Worm (Caenorhabditis elegans) whole organism, L4 larva: ENCODE data around the gene trx-1.
A peak's percentile ranks its signal among the peaks of the same experiment; 100 is the strongest.

ENCODE experiments used
- D1046.2 ChIP-seq: fragments of 200-800 bp; sonication (Bioruptor generic); IDR thresholded peaks from 2 replicates; pipeline ENCODE4 v1.3.6; 2022; ENCODE audit warnings: missing genetic modification characterization, missing compliant biosample characterization
- F26F4.8 ChIP-seq: fragments of 200-800 bp; sonication (Bioruptor generic); conservative IDR thresholded peaks from 2 replicates; pipeline ENCODE4 v1.3.6; 2022; ENCODE audit warnings: missing genetic modification characterization, missing compliant biosample characterization
- F44E2.7 ChIP-seq: fragments of 200-800 bp; sonication (Bioruptor generic); IDR thresholded peaks from 2 replicates; pipeline ENCODE4 v2.1.2; 2022; ENCODE audit warnings: missing genetic modification characterization, missing compliant biosample characterization
- F49E8.2 ChIP-seq: sonication (generic microtip); optimal IDR thresholded peaks from 2 replicates; lab custom pipeline; 2016; ENCODE audit warnings: missing compliant biosample characterization, mild to moderate bottlenecking, missing genetic modification characterization, borderline replicate concordance
- T26A8.4 ChIP-seq: fragments of 200-800 bp; sonication (Bioruptor generic); IDR thresholded peaks from 2 replicates; pipeline ENCODE4 v1.3.6; 2022; ENCODE audit warnings: missing genetic modification characterization, missing compliant biosample characterization
- Y75B8A.6 ChIP-seq: fragments of 200-800 bp; sonication (Bioruptor generic); IDR thresholded peaks from 2 replicates; pipeline ENCODE4 v1.3.6; 2022; ENCODE audit warnings: missing genetic modification reagents, missing genetic modification characterization, missing compliant biosample characterization
- ZK337.2 ChIP-seq: fragments of 200-800 bp; sonication (Bioruptor generic); IDR thresholded peaks from 2 replicates; pipeline ENCODE4 v1.3.6; 2022; ENCODE audit warnings: missing genetic modification reagents, missing genetic modification characterization, missing compliant biosample characterization
- aha-1 ChIP-seq: fragments of 150-350 bp; peaks from one replicate; lab custom pipeline; 2014; ENCODE audit warnings: missing biosample characterization, missing genetic modification characterization
- aly-2 ChIP-seq: sonication (generic microtip); optimal IDR thresholded peaks from 2 replicates; lab custom pipeline; 2018; ENCODE audit warnings: missing biosample characterization, missing genetic modification characterization
- ama-1 ChIP-seq: fragments of 150-350 bp; optimal IDR thresholded peaks from 2 replicates; lab custom pipeline; 2014; ENCODE audit warnings: inconsistent platforms, mixed read lengths
- arid-1 ChIP-seq: fragments of 200-800 bp; sonication (Bioruptor generic); conservative IDR thresholded peaks from 2 replicates; pipeline ENCODE4 v1.3.6; 2022; ENCODE audit warnings: missing genetic modification reagents, missing genetic modification characterization, missing compliant biosample characterization
- ctbp-1 ChIP-seq: fragments of 200-800 bp; sonication (Bioruptor generic); IDR thresholded peaks from 2 replicates; pipeline ENCODE4 v1.3.6; 2022; ENCODE audit warnings: missing genetic modification reagents, missing genetic modification characterization, missing compliant biosample characterization
- daf-12 ChIP-seq: fragments of 150-350 bp; optimal IDR thresholded peaks from 2 replicates; lab custom pipeline; 2014; ENCODE audit warnings: missing biosample characterization, missing genetic modification reagents, missing genetic modification characterization
- daf-16 ChIP-seq, 3 experiments: sonication (generic microtip); optimal IDR thresholded peaks; 2 replicates each; lab custom pipeline; 2016 to 2017; ENCODE audit warnings: missing genetic modification characterization in 3 of 3, missing genetic modification reagents in 3 of 3, mild to moderate bottlenecking in 2 of 3, missing compliant biosample characterization in 2 of 3, missing biosample characterization in 1 of 3, moderate library complexity in 1 of 3
- daf-8 ChIP-seq: fragments of 200-800 bp; sonication (Bioruptor generic); IDR thresholded peaks from 2 replicates; pipeline ENCODE4 v1.3.6; 2022; ENCODE audit warnings: missing genetic modification characterization, missing compliant biosample characterization
- dmd-9 ChIP-seq: fragments of 200-800 bp; sonication (Bioruptor generic); IDR thresholded peaks from 2 replicates; pipeline ENCODE4 v1.3.6; 2022; ENCODE audit warnings: missing genetic modification reagents, missing genetic modification characterization, missing compliant biosample characterization
- dpl-1 ChIP-seq: fragments of 150-350 bp; optimal IDR thresholded peaks from 2 replicates; lab custom pipeline; 2014; ENCODE audit warnings: missing biosample characterization, missing genetic modification reagents, missing genetic modification characterization
- duxl-1 ChIP-seq: sonication (generic microtip); optimal IDR thresholded peaks from 2 replicates; lab custom pipeline; 2016; ENCODE audit warnings: mild to moderate bottlenecking, missing genetic modification characterization, moderate library complexity, missing compliant biosample characterization; ENCODE audit not compliant: poor library complexity
- egl-43 ChIP-seq: fragments of 200-800 bp; sonication (Bioruptor generic); IDR thresholded peaks from 2 replicates; pipeline ENCODE4 v1.3.6; 2022; ENCODE audit warnings: missing genetic modification reagents, missing genetic modification characterization, missing compliant biosample characterization
- hif-1 ChIP-seq, 2 experiments: sonication (generic microtip); optimal IDR thresholded peaks; 2 replicates each; lab custom pipeline; 2016 to 2017; ENCODE audit warnings: missing compliant biosample characterization in 2 of 2, missing genetic modification characterization in 2 of 2, missing genetic modification reagents in 2 of 2, missing genotype in 2 of 2, mild to moderate bottlenecking in 1 of 2
- hmg-1.1 ChIP-seq: fragments of 200-800 bp; sonication (Bioruptor generic); IDR thresholded peaks from 2 replicates; pipeline ENCODE4 v1.3.6; 2022; ENCODE audit warnings: missing genetic modification reagents, missing genetic modification characterization, missing compliant biosample characterization
- lin-13 ChIP-seq: fragments of 150-350 bp; optimal IDR thresholded peaks from 2 replicates; lab custom pipeline; 2014; ENCODE audit warnings: missing biosample characterization, missing genetic modification reagents, missing genetic modification characterization
- lir-3 ChIP-seq: sonication (generic microtip); optimal IDR thresholded peaks from 2 replicates; lab custom pipeline; 2016; ENCODE audit warnings: mild to moderate bottlenecking, missing genetic modification characterization, missing compliant biosample characterization
- mep-1 ChIP-seq: fragments of 150-350 bp; sonication (generic microtip); optimal IDR thresholded peaks from 3 replicates; lab custom pipeline; 2014; ENCODE audit warnings: missing biosample characterization, missing genetic modification characterization
- mxl-3 ChIP-seq: fragments of 200-800 bp; sonication (Bioruptor generic); optimal IDR thresholded peaks from 2 replicates; lab custom pipeline; 2018; ENCODE audit warnings: mild to moderate bottlenecking, missing genetic modification characterization, missing compliant biosample characterization
- nhr-10 ChIP-seq: fragments of 150-350 bp; optimal IDR thresholded peaks from 2 replicates; lab custom pipeline; 2014; ENCODE audit warnings: missing biosample characterization, missing genetic modification characterization
- nhr-25 ChIP-seq: sonication (generic microtip); optimal IDR thresholded peaks from 2 replicates; lab custom pipeline; 2017; ENCODE audit warnings: missing genetic modification characterization, mild to moderate bottlenecking, missing compliant biosample characterization, antibody characterized with exemption, moderate library complexity, borderline replicate concordance; ENCODE audit not compliant: insufficient read depth
- nhr-77 ChIP-seq: fragments of 150-350 bp; optimal IDR thresholded peaks from 2 replicates; lab custom pipeline; 2014; ENCODE audit warnings: missing biosample characterization, missing genetic modification characterization
- pqm-1 ChIP-seq: sonication (generic microtip); optimal IDR thresholded peaks from 2 replicates; lab custom pipeline; 2017; ENCODE audit warnings: missing biosample characterization, missing genetic modification characterization
- snpc-1.2 ChIP-seq: fragments of 200-800 bp; sonication (Bioruptor generic); IDR thresholded peaks from 2 replicates; pipeline ENCODE4 v1.3.6; 2022; ENCODE audit warnings: missing genetic modification reagents, missing genetic modification characterization, missing compliant biosample characterization
- tag-97 ChIP-seq: fragments of 200-800 bp; sonication (Bioruptor generic); IDR thresholded peaks from 2 replicates; pipeline ENCODE4 v1.3.6; 2022; ENCODE audit warnings: missing genetic modification characterization, missing compliant biosample characterization
- unc-39 ChIP-seq: sonication (generic microtip); optimal IDR thresholded peaks from 2 replicates; lab custom pipeline; 2017; ENCODE audit warnings: missing biosample characterization, missing genetic modification characterization
- unc-62 ChIP-seq, 3 experiments: fragments of 150-350 bp in 1 of 3; sonication (generic microtip); optimal IDR thresholded peaks in 2 of 3; peaks in 1 of 3; 1 replicate in 1 of 3; 2 replicates in 2 of 3; lab custom pipeline; 2014 to 2017; ENCODE audit warnings: missing biosample characterization in 3 of 3, missing genetic modification characterization in 3 of 3, missing genetic modification reagents in 3 of 3, missing genotype in 1 of 3
- zip-2 ChIP-seq: fragments of 150-350 bp; optimal IDR thresholded peaks from 2 replicates; lab custom pipeline; 2014; ENCODE audit warnings: missing biosample characterization, missing genetic modification characterization
- ztf-11 ChIP-seq: fragments of 150-350 bp; optimal IDR thresholded peaks from 2 replicates; lab custom pipeline; 2014; ENCODE audit warnings: missing biosample characterization, missing genetic modification characterization

The trx-1 gene

DNA sequence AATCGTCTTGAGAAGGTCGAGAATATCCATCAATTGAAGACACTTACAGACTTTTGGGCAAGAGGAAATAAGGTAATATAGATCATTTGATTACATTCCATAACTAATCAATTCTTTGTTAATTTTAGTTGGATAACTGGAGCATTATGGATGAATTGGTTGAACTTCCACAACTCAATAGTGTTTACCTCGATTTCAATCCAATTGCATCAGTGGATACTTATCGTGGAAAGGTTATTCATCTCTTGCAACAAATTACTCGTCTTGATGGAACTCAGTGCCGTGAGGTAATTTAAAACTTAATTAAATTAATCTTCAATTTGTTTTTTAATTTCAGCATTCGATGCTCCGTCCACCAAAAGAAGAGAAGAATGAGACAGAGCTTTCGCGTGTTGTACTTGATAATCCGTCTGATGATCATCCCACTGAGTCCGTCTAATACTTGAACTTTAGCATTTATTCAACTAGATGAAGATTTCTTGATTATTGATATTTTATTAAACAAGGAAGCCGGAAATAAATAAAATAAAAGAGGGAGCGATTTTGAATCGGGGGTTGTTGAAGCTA, 20.1 kb upstream of the trx-1 start (continued):
- no peak for TF ChIP-seq egl-43
- TF ChIP-seq lir-3 (tag; lab: Kevin White, UChicago): no peak
- TF ChIP-seq ctbp-1 (GFP tag; lab: Robert Waterston, UW): no peak
- TF ChIP-seq daf-8 (GFP tag; lab: Robert Waterston, UW): no peak
- TF ChIP-seq tag-97 (GFP tag; lab: Robert Waterston, UW): no peak
- TF ChIP-seq arid-1 (GFP tag; lab: Robert Waterston, UW): 0 out of 2 replicates have a peak, but pooled peaks have one; percentile 23
- peak; percentile 63 for TF ChIP-seq ama-1 (lab: Kevin White, UChicago)
- no peak for TF ChIP-seq snpc-1.2
- TF ChIP-seq F26F4.8 (GFP tag; lab: Robert Waterston, UW): no peak
- TF ChIP-seq F49E8.2 (tag; lab: Kevin White, UChicago): no peak
- TF ChIP-seq D1046.2 (GFP tag; lab: Robert Waterston, UW): peak; percentile 47; the same call in 1 of the 2 replicates
- no peak for TF ChIP-seq daf-16 (GFP tag; optimal IDR thresholded peaks at IDR 0.05; lab: Kevin White, UChicago)
- peak; percentile 27 for TF ChIP-seq daf-16 (tag; optimal IDR thresholded peaks at IDR 0.05; lab: Kevin White, UChicago)
- TF ChIP-seq lin-13 (GFP tag; lab: Kevin White, UChicago): no peak
- TF ChIP-seq ZK337.2 (GFP tag; lab: Robert Waterston, UW): no peak
- no peak for TF ChIP-seq ztf-11 (tag; lab: Kevin White, UChicago)
- TF ChIP-seq zip-2 (tag; lab: Kevin White, UChicago): no peak
- no peak for TF ChIP-seq F44E2.7 (GFP tag; lab: Robert Waterston, UW)
- no peak for TF ChIP-seq daf-12 (tag; lab: Kevin White, UChicago)
- TF ChIP-seq hif-1 (tag; optimal IDR thresholded peaks at IDR 0.05; lab: Kevin White, UChicago): no peak
- TF ChIP-seq pqm-1 (tag; lab: Kevin White, UChicago): no peak
- TF ChIP-seq, all 104 proteins: peak for 12

ce11 chrII:7772411-7772810, 19.0 kb upstream of the trx-1 start, which contains the start of gene C06A8.6:
TSS of gene C06A8.6 (plus strand) at chrII:7772499.
- no peak for TF ChIP-seq nhr-10 (tag; lab: Kevin White, UChicago)
- TF ChIP-seq T26A8.4 (GFP tag; lab: Robert Waterston, UW): no peak
- TF ChIP-seq unc-39: no peak
- TF ChIP-seq aha-1 (tag; lab: Kevin White, UChicago): no peak
- TF ChIP-seq aly-2: no peak
- TF ChIP-seq mep-1: no peak
- TF ChIP-seq dmd-9 (GFP tag; lab: Robert Waterston, UW): no peak
- peak in 1 of 2 experiments; percentile 90 for TF ChIP-seq unc-62 (GFP tag; optimal IDR thresholded peaks at IDR 0.05 in 1 of 2; lab: Kevin White, UChicago)
- no peak for TF ChIP-seq unc-62 (tag; optimal IDR thresholded peaks at IDR 0.05; lab: Kevin White, UChicago)
- TF ChIP-seq Y75B8A.6 (GFP tag; lab: Robert Waterston, UW): no peak

DNA sequence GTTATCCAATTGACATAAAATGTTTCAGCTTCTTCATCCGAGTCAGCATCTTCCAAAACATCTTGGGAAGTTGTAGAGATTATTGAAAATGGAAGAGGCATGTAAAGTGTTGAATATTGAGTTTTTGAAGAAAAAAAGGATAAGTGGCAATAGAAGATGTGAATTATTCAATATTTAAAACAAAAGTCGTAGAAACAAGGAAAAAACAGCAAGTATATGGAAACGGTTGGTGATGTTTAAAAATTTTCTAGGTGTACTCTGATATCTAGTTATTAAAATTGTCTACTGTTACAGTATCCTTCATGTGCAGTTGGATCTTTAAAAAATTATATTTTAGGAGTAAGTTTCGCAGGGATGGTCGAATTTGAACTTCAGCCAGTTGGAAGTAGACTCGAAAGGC, 18.5 kb upstream of the trx-1 start, which contains the start of gene C06A8.8:
Gene C06A8.8 (minus strand): TSS at position 101 of the 400 bp plus-strand sequence.
- peak; percentile 18 for TF ChIP-seq aha-1 (tag; lab: Kevin White, UChicago)
- TF ChIP-seq snpc-1.2: no peak

- peak; percentile 66 for TF ChIP-seq aha-1 (tag; lab: Kevin White, UChicago)
- TF ChIP-seq duxl-1 (tag; lab: Kevin White, UChicago): no peak
These were observed 16.9 kb upstream of the trx-1 start for ce11 chrII:7770253-7770652.

DNA sequence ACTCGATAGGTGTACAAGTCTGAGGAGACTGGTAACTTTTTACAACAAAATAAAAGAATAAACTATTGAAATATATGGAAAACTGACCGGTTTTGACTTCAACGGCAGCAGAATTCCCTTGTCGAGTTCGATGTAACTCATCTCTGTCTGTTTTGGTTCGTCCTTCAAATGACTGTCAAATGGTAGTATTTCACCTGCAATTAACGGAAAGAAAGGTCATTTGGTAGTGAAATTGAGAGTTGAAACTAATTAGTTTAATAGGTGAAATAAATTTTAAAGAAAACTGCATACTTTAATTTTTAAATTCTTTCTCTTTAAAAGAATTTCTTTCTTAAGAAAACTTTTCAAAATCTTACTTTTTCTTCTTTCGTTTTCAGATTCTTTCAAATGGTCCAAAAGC, 15.9 kb upstream of the trx-1 start:
- TF ChIP-seq nhr-77 (tag; lab: Kevin White, UChicago): no peak
- TF ChIP-seq mxl-3 (GFP tag; lab: Kevin White, UChicago): no peak
- TF ChIP-seq dpl-1 (GFP tag; lab: Kevin White, UChicago): no peak
- TF ChIP-seq mep-1: peak; percentile 4
- TF ChIP-seq nhr-25 (tag; lab: Kevin White, UChicago): peak; percentile 32
- TF ChIP-seq hmg-1.1 (GFP tag; lab: Robert Waterston, UW): no peak
- TF ChIP-seq, all 104 proteins: peak for 2
